Fruit fly (Drosophila melanogaster) whole organism, embryonic: ENCODE measurements around the gene CAH9.

Source experiments
- Awh ChIP-seq: fragments of 200-800 bp; sonication (Bioruptor generic); IDR thresholded peaks from 2 replicates; pipeline ENCODE4, ENCODE4 v1.3.6; 2022; ENCODE audit warnings: missing biosample characterization, missing genetic modification characterization
- CG1024 ChIP-seq: fragments of 200-800 bp; sonication (Bioruptor generic); IDR thresholded peaks from 2 replicates; pipeline ENCODE4 v1.3.6; 2022; ENCODE audit warnings: missing biosample characterization, missing genetic modification characterization
- CG10654 ChIP-seq: fragments of 200-800 bp; sonication (Bioruptor generic); optimal IDR thresholded peaks from 2 replicates; lab custom pipeline; 2016; ENCODE audit warnings: missing biosample characterization, missing genetic modification characterization
- CG11398 ChIP-seq: fragments of 200-800 bp; sonication (Bioruptor generic); optimal IDR thresholded peaks from 2 replicates; lab custom pipeline; 2016; ENCODE audit warnings: missing biosample characterization, missing genetic modification characterization
- CG13624 ChIP-seq: fragments of 200-800 bp; sonication (Bioruptor generic); optimal IDR thresholded peaks from 2 replicates; lab custom pipeline; 2016; ENCODE audit warnings: missing biosample characterization, missing genetic modification characterization
- CG13894 ChIP-seq: fragments of 200-800 bp; sonication (Bioruptor generic); optimal IDR thresholded peaks from 3 replicates; lab custom pipeline; 2018; ENCODE audit warnings: missing biosample characterization, mild to moderate bottlenecking, missing genetic modification characterization, moderate library complexity
- CG14441 ChIP-seq: fragments of 200-800 bp; sonication (Bioruptor generic); IDR thresholded peaks from 2 replicates; pipeline ENCODE4 v1.3.6; 2022; ENCODE audit warnings: missing biosample characterization, missing genetic modification characterization
- CG14710 ChIP-seq: fragments of 200-800 bp; sonication (Bioruptor generic); optimal IDR thresholded peaks from 3 replicates; lab custom pipeline; 2019; ENCODE audit warnings: missing biosample characterization, mild to moderate bottlenecking, missing genetic modification characterization, moderate library complexity
- CG15269 ChIP-seq: fragments of 200-800 bp; sonication (Bioruptor generic); optimal IDR thresholded peaks from 2 replicates; lab custom pipeline; 2018; ENCODE audit warnings: missing biosample characterization, mild to moderate bottlenecking, missing genetic modification characterization, moderate library complexity
- CG1647 ChIP-seq: fragments of 200-800 bp; sonication (Bioruptor generic); optimal IDR thresholded peaks from 3 replicates; lab custom pipeline; 2016; ENCODE audit warnings: missing biosample characterization, missing genetic modification characterization
- CG17328 ChIP-seq: fragments of 200-800 bp; sonication (Bioruptor generic); IDR thresholded peaks from 2 replicates; pipeline ENCODE4 v1.3.6; 2022; ENCODE audit warnings: missing biosample characterization, missing genetic modification characterization
- CG17612 ChIP-seq: fragments of 200-800 bp; sonication (Bioruptor generic); IDR thresholded peaks from 2 replicates; pipeline ENCODE4 v1.3.6; 2022; ENCODE audit warnings: missing biosample characterization, missing genetic modification characterization
- CG18476 ChIP-seq: fragments of 200-800 bp; sonication (Bioruptor generic); optimal IDR thresholded peaks from 2 replicates; lab custom pipeline; 2016; ENCODE audit warnings: missing biosample characterization, mild to moderate bottlenecking, missing genetic modification characterization
- CG3163 ChIP-seq: fragments of 200-800 bp; sonication (Bioruptor generic); optimal IDR thresholded peaks from 3 replicates; lab custom pipeline; 2016; ENCODE audit warnings: missing biosample characterization, missing genetic modification characterization
- CG3995 ChIP-seq: fragments of 200-800 bp; sonication (Bioruptor generic); optimal IDR thresholded peaks from 3 replicates; lab custom pipeline; 2016; ENCODE audit warnings: missing biosample characterization, missing genetic modification characterization
- CG43689 ChIP-seq: fragments of 200-800 bp; sonication (Bioruptor generic); IDR thresholded peaks from 2 replicates; pipeline ENCODE4 v1.3.6; 2022; ENCODE audit warnings: missing biosample characterization, missing genetic modification characterization
- CG4707 ChIP-seq: fragments of 200-800 bp; sonication (Bioruptor generic); optimal IDR thresholded peaks from 2 replicates; lab custom pipeline; 2018; ENCODE audit warnings: missing biosample characterization, mild to moderate bottlenecking, missing genetic modification characterization, moderate library complexity
- CG5180 ChIP-seq: fragments of 200-800 bp; sonication (Bioruptor generic); optimal IDR thresholded peaks from 3 replicates; lab custom pipeline; 2017; ENCODE audit warnings: missing biosample characterization, missing genetic modification characterization, mild to moderate bottlenecking, moderate library complexity, missing genetic modification reagents
- CG7556 ChIP-seq: fragments of 200-800 bp; sonication (Bioruptor generic); optimal IDR thresholded peaks from 2 replicates; lab custom pipeline; 2017; ENCODE audit warnings: missing biosample characterization, mild to moderate bottlenecking, missing genetic modification characterization
- CG7786 ChIP-seq: fragments of 200-800 bp; sonication (Bioruptor generic); optimal IDR thresholded peaks from 2 replicates; lab custom pipeline; 2016; ENCODE audit warnings: missing biosample characterization, missing genetic modification characterization
- CG7839 ChIP-seq: fragments of 200-800 bp; sonication (Bioruptor generic); optimal IDR thresholded peaks from 3 replicates; lab custom pipeline; 2018; ENCODE audit warnings: missing biosample characterization, mild to moderate bottlenecking, missing genetic modification characterization, moderate library complexity
- CG7987 ChIP-seq: fragments of 200-800 bp; sonication (Bioruptor generic); optimal IDR thresholded peaks from 2 replicates; lab custom pipeline; 2018; ENCODE audit warnings: missing biosample characterization, mild to moderate bottlenecking, missing genetic modification characterization, moderate library complexity
- CHES-1-like ChIP-seq: fragments of 200-800 bp; sonication (Bioruptor generic); optimal IDR thresholded peaks from 2 replicates; lab custom pipeline; 2016; ENCODE audit warnings: missing biosample characterization, missing genetic modification characterization
- D19A ChIP-seq: fragments of 200-800 bp; optimal IDR thresholded peaks from 3 replicates; lab custom pipeline; 2019; ENCODE audit warnings: missing biosample characterization, mild to moderate bottlenecking, missing genetic modification characterization, moderate library complexity
- Elba2 ChIP-seq: fragments of 200-800 bp; sonication (Bioruptor generic); optimal IDR thresholded peaks from 3 replicates; lab custom pipeline; 2016; ENCODE audit warnings: missing biosample characterization, missing genetic modification characterization
- HLH3B ChIP-seq: fragments of 200-800 bp; sonication (Bioruptor generic); IDR thresholded peaks from 2 replicates; pipeline ENCODE4 v1.3.6; 2022; ENCODE audit warnings: missing biosample characterization, missing genetic modification characterization
- HLH4C ChIP-seq: fragments of 200-800 bp; sonication (Bioruptor generic); IDR thresholded peaks from 3 replicates; pipeline ENCODE4 v1.3.6; 2022; ENCODE audit warnings: missing biosample characterization, missing genetic modification characterization; ENCODE audit not compliant: partially characterized antibody
- HmgD ChIP-seq: fragments of 200-800 bp; sonication (Bioruptor generic); optimal IDR thresholded peaks from 3 replicates; lab custom pipeline; 2016; ENCODE audit warnings: missing biosample characterization, missing genetic modification characterization
- Lpt ChIP-seq: fragments of >200 bp; optimal IDR thresholded peaks from 2 replicates; lab custom pipeline; 2018; ENCODE audit warnings: missing biosample characterization, missing genetic modification characterization
- NfI ChIP-seq: fragments of 200-800 bp; sonication (Bioruptor generic); optimal IDR thresholded peaks from 3 replicates; lab custom pipeline; 2018; ENCODE audit warnings: missing biosample characterization, mild to moderate bottlenecking, missing genetic modification characterization, moderate library complexity
- Oli ChIP-seq: fragments of 200-800 bp; sonication (Bioruptor generic); optimal IDR thresholded peaks from 2 replicates; lab custom pipeline; 2018; ENCODE audit warnings: missing biosample characterization, mild to moderate bottlenecking, missing genetic modification characterization, moderate library complexity
- PHDP ChIP-seq: fragments of 200-800 bp; sonication (Bioruptor generic); optimal IDR thresholded peaks from 3 replicates; lab custom pipeline; 2018; ENCODE audit warnings: missing biosample characterization, mild to moderate bottlenecking, missing genetic modification characterization, moderate library complexity
- Pdp1 ChIP-seq, 2 experiments: fragments of 200-800 bp; sonication (Bioruptor generic); optimal IDR thresholded peaks; 3 replicates each; lab custom pipeline; 2016; ENCODE audit warnings: missing biosample characterization in 2 of 2, missing genetic modification characterization in 2 of 2, mild to moderate bottlenecking in 1 of 2, moderate library complexity in 1 of 2
- Poxn ChIP-seq: fragments of 200-800 bp; sonication (Bioruptor generic); IDR thresholded peaks from 2 replicates; pipeline ENCODE4 v1.3.6; 2022; ENCODE audit warnings: missing biosample characterization, missing genetic modification characterization
- Tbp ChIP-seq: fragments of >200 bp; optimal IDR thresholded peaks from 2 replicates; lab custom pipeline; 2018; ENCODE audit warnings: missing biosample characterization, missing genetic modification characterization
- Xbp1 ChIP-seq: fragments of 200-800 bp; sonication (Bioruptor generic); optimal IDR thresholded peaks from 3 replicates; lab custom pipeline; 2016; ENCODE audit warnings: missing biosample characterization, mild to moderate bottlenecking, missing genetic modification characterization
- aop ChIP-seq: fragments of 200-800 bp; sonication (Bioruptor generic); IDR thresholded peaks from 2 replicates; pipeline ENCODE4 v1.3.6; 2022; ENCODE audit warnings: missing biosample characterization, missing genetic modification characterization
- bcd ChIP-seq: fragments of 200-800 bp; sonication (Bioruptor generic); optimal IDR thresholded peaks from 2 replicates; lab custom pipeline; 2017; ENCODE audit warnings: missing biosample characterization, mild to moderate bottlenecking, missing genetic modification characterization
- bigmax ChIP-seq: fragments of 200-800 bp; sonication (Bioruptor generic); optimal IDR thresholded peaks from 2 replicates; lab custom pipeline; 2018; ENCODE audit warnings: missing biosample characterization, mild to moderate bottlenecking, missing genetic modification characterization
- crp ChIP-seq, 2 experiments: fragments of 200-800 bp; sonication (Bioruptor generic); optimal IDR thresholded peaks; 2 replicates in 1 of 2; 3 replicates in 1 of 2; lab custom pipeline; 2017; ENCODE audit warnings: missing biosample characterization in 2 of 2, missing genetic modification characterization in 2 of 2, mild to moderate bottlenecking in 1 of 2, moderate library complexity in 1 of 2
- da ChIP-seq: fragments of 200-800 bp; sonication (Bioruptor generic); optimal IDR thresholded peaks from 2 replicates; lab custom pipeline; 2016; ENCODE audit warnings: missing biosample characterization, missing genetic modification characterization
- dati ChIP-seq: fragments of 200-800 bp; sonication (Bioruptor generic); IDR thresholded peaks from 2 replicates; pipeline ENCODE4 v1.3.6; 2022; ENCODE audit warnings: missing biosample characterization, missing genetic modification characterization
- exex ChIP-seq: fragments of 200-800 bp; sonication (Bioruptor generic); optimal IDR thresholded peaks from 4 replicates; lab custom pipeline; 2018; ENCODE audit warnings: missing biosample characterization, mild to moderate bottlenecking, missing genetic modification characterization, moderate library complexity
- jigr1 ChIP-seq: fragments of 200-800 bp; sonication (Bioruptor generic); IDR thresholded peaks from 3 replicates; pipeline ENCODE4 v1.3.6; 2022; ENCODE audit warnings: missing biosample characterization, missing genetic modification characterization
- mam ChIP-seq: fragments of 200-800 bp; sonication (Bioruptor generic); optimal IDR thresholded peaks from 3 replicates; lab custom pipeline; 2016; ENCODE audit warnings: missing biosample characterization, missing genetic modification characterization
- pnt ChIP-seq: fragments of 200-800 bp; sonication (Bioruptor generic); optimal IDR thresholded peaks from 3 replicates; lab custom pipeline; 2016; ENCODE audit warnings: missing biosample characterization, missing genetic modification characterization
- pros ChIP-seq: fragments of 200-800 bp; sonication (Bioruptor generic); optimal IDR thresholded peaks from 3 replicates; lab custom pipeline; 2019; ENCODE audit warnings: missing biosample characterization, mild to moderate bottlenecking, missing genetic modification characterization, moderate library complexity
- repo ChIP-seq: fragments of 200-800 bp; sonication (Bioruptor generic); optimal IDR thresholded peaks from 2 replicates; lab custom pipeline; 2016; ENCODE audit warnings: missing biosample characterization, missing genetic modification characterization
- so ChIP-seq: fragments of 200-800 bp; sonication (Bioruptor generic); IDR thresholded peaks from 3 replicates; pipeline ENCODE4 v1.3.6; 2022; ENCODE audit warnings: missing biosample characterization, missing genetic modification characterization
- ssp ChIP-seq: fragments of 200-800 bp; sonication (Bioruptor generic); IDR thresholded peaks from 2 replicates; pipeline ENCODE4 v1.3.6; 2022; ENCODE audit warnings: missing biosample characterization, missing genetic modification characterization
- tup ChIP-seq: fragments of 200-800 bp; sonication (Bioruptor generic); optimal IDR thresholded peaks from 2 replicates; lab custom pipeline; 2016; ENCODE audit warnings: missing biosample characterization, mild to moderate bottlenecking, missing genetic modification characterization, moderate library complexity
- vfl ChIP-seq: fragments of 200-800 bp; sonication (Bioruptor generic); optimal IDR thresholded peaks from 2 replicates; lab custom pipeline; 2016; ENCODE audit warnings: missing biosample characterization, missing genetic modification characterization

CAH9 gene

dm6 chr3R:27131408-27131807, 25.4 kb upstream of the CAH9 start (continued):
- peak; percentile 39 for TF ChIP-seq CG7786
- peak; percentile 7 for TF ChIP-seq CG15269 (tag; lab: Kevin White, UChicago)
- peak; percentile 35 for TF ChIP-seq CG5180 (GFP tag; lab: Kevin White, UChicago)
- TF ChIP-seq bigmax (GFP tag; lab: Kevin White, UChicago) = no peak
- peak; percentile 31; the same call in 1 of the 2 replicates for TF ChIP-seq HLH3B (GFP tag; lab: Robert Waterston, UW)
- TF ChIP-seq CG7987 (GFP tag; lab: Kevin White, UChicago) = peak; percentile 75
- TF ChIP-seq dati (GFP tag; lab: Robert Waterston, UW) = no peak
- TF ChIP-seq CG13894 (tag; lab: Kevin White, UChicago) = peak; percentile 57
- no peak for TF ChIP-seq CG1024 (GFP tag; lab: Robert Waterston, UW)
- peak; percentile 10 for TF ChIP-seq mam (GFP tag; lab: Kevin White, UChicago)
- TF ChIP-seq CG7839 (tag; lab: Kevin White, UChicago) = no peak
- peak; percentile 17 for TF ChIP-seq CG1647
- no peak for TF ChIP-seq Lpt (GFP tag; lab: Kevin White, UChicago)
- TF ChIP-seq exex (tag; lab: Kevin White, UChicago) = peak; percentile 40
- no peak for TF ChIP-seq repo (GFP tag; lab: Kevin White, UChicago)
- TF ChIP-seq CG18476 (GFP tag; lab: Kevin White, UChicago) = no peak
- no peak for TF ChIP-seq Poxn (GFP tag; lab: Robert Waterston, UW)
- TF ChIP-seq Xbp1 = no peak
- no peak for TF ChIP-seq pros (GFP tag; lab: Kevin White, UChicago)
- TF ChIP-seq CHES-1-like (GFP tag; lab: Kevin White, UChicago) = peak; percentile 49
- no peak for TF ChIP-seq pnt (GFP tag; lab: Kevin White, UChicago)
- no peak for TF ChIP-seq HLH4C (GFP tag; lab: Robert Waterston, UW)
- TF ChIP-seq Awh = 0 out of 2 replicates have a peak, but pooled peaks have one; percentile 19
- peak; percentile 4 for TF ChIP-seq tup
- TF ChIP-seq da (GFP tag; lab: Kevin White, UChicago) = peak; percentile 20
- TF ChIP-seq NfI (GFP tag; lab: Kevin White, UChicago) = peak; percentile 22
- no peak for TF ChIP-seq CG43689 (GFP tag; lab: Robert Waterston, UW)
- TF ChIP-seq CG10654 = peak; percentile 16
- TF ChIP-seq CG13624 (GFP tag; lab: Kevin White, UChicago) = peak; percentile 32
- TF ChIP-seq CG7556 = peak; percentile 34
- TF ChIP-seq so (GFP tag; lab: Robert Waterston, UW) = peak; percentile 61; the same call in 1 of the 3 replicates
- no peak for TF ChIP-seq CG14710 (tag; lab: Kevin White, UChicago)
- no peak for TF ChIP-seq CG4707 (GFP tag; lab: Kevin White, UChicago)
- TF ChIP-seq CG17328 (GFP tag; lab: Robert Waterston, UW) = no peak
- TF ChIP-seq CG14441 (GFP tag; lab: Robert Waterston, UW) = no peak
- TF ChIP-seq CG3995 = no peak
- TF ChIP-seq CG17612 (GFP tag; lab: Robert Waterston, UW) = no peak
- peak; percentile 19 for TF ChIP-seq CG3163
- TF ChIP-seq vfl = peak; percentile 24
- no peak for TF ChIP-seq Tbp (GFP tag; lab: Kevin White, UChicago)
- TF ChIP-seq D19A = no peak
- TF ChIP-seq Pdp1 (GFP tag; optimal IDR thresholded peaks at IDR 0.05; lab: Kevin White, UChicago) = peak in 1 of 2 experiments; percentile 16
- no peak for TF ChIP-seq Oli (tag; lab: Kevin White, UChicago)
- TF ChIP-seq jigr1 = no peak
- no peak for TF ChIP-seq aop (GFP tag; lab: Robert Waterston, UW)
- TF ChIP-seq crp (GFP tag; optimal IDR thresholded peaks at IDR 0.05; lab: Kevin White, UChicago) = no peak
- peak; percentile 29 for TF ChIP-seq CG11398 (GFP tag; lab: Kevin White, UChicago)
- no peak for TF ChIP-seq ssp
- TF ChIP-seq bcd (GFP tag; lab: Kevin White, UChicago) = peak; percentile 35
- no peak for TF ChIP-seq Elba2
- no peak for TF ChIP-seq HmgD (GFP tag; lab: Kevin White, UChicago)
- TF ChIP-seq PHDP (tag; lab: Kevin White, UChicago) = peak; percentile 57
